Fruit fly (Drosophila melanogaster): Measurements from ENCODE around the gene Best3.

- TF ChIP-seq h (optimal IDR thresholded peaks at IDR 0.05) = no peak
- TF ChIP-seq psq (optimal IDR thresholded peaks at IDR 0.05) = no peak
- no peak for TF ChIP-seq Sin3A (optimal IDR thresholded peaks at IDR 0.05)
- no peak for TF ChIP-seq ttk (optimal IDR thresholded peaks at IDR 0.05)
- no peak for TF ChIP-seq Myc (optimal IDR thresholded peaks at IDR 0.05)
- TF ChIP-seq insv (optimal IDR thresholded peaks at IDR 0.05) = no peak
Measured at dm6 chr3L:15321001-15321438, 18.4 kb upstream of the Best3 start.

All from Kc167 (cell line).